Worm (Caenorhabditis elegans): Measurements from ENCODE around the gene tbce-1.

DNA sequence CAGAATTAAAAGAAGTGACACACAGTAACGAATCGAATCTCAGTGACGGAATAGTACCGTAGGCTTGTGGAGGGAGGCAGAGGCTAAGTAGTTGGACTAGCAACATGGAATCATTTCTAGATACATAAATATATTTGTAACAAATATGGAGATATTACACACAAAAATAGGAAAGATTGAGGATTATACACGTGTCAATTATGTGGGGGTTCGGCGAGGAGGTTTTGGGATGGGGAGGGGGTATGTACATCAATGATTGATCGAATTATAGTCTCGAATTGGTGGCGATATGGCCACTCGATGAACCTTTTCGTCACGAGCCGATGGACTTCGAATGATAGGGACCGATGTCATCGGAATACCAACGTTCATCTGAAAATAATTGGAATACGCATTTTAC is 12.9 kb downstream of the tbce-1 start:
- TF ChIP-seq R02D3.7 (tag; optimal IDR thresholded peaks at IDR 0.05), result no peak
- TF ChIP-seq fkh-10 (GFP tag; optimal IDR thresholded peaks at IDR 0.05), result no peak
- TF ChIP-seq zag-1 (tag; optimal IDR thresholded peaks at IDR 0.05), result no peak
- no peak for TF ChIP-seq elt-2 (tag; optimal IDR thresholded peaks at IDR 0.05)
- TF ChIP-seq unc-62 (GFP tag; optimal IDR thresholded peaks at IDR 0.05), result no peak
- no peak for TF ChIP-seq ceh-82 (tag; optimal IDR thresholded peaks at IDR 0.05)
